Fruit fly (Drosophila melanogaster) whole organism, wandering third instar larva: Measurements from ENCODE around the gene Gr61a.

ENCODE experiments used
- Jra ChIP-seq: sonication (Bioruptor generic); optimal IDR thresholded peaks from 2 replicates; lab custom pipeline; 2016; ENCODE audit warnings: missing biosample characterization, missing genetic modification characterization
- br ChIP-seq: fragments of 200-800 bp; sonication (Bioruptor generic); optimal IDR thresholded peaks from 2 replicates; lab custom pipeline; 2016; ENCODE audit warnings: missing biosample characterization, missing genetic modification characterization
- foxo ChIP-seq, 2 experiments: fragments of 200-800 bp; sonication (Bioruptor generic); optimal IDR thresholded peaks; 2 replicates in 1 of 2; 3 replicates in 1 of 2; lab custom pipeline; 2016 to 2017; ENCODE audit warnings: missing biosample characterization in 2 of 2, missing genetic modification characterization in 2 of 2
- h ChIP-seq: fragments of 200-800 bp; sonication (Bioruptor generic); optimal IDR thresholded peaks from 3 replicates; lab custom pipeline; 2016; ENCODE audit warnings: missing biosample characterization, mild to moderate bottlenecking, missing genetic modification characterization
- pan ChIP-seq: fragments of >200 bp; optimal IDR thresholded peaks from 2 replicates; lab custom pipeline; 2017
- psq ChIP-seq: fragments of 200-800 bp; sonication (Bioruptor generic); optimal IDR thresholded peaks from 3 replicates; lab custom pipeline; 2017; ENCODE audit warnings: missing biosample characterization, mild to moderate bottlenecking, missing genetic modification characterization, moderate library complexity
- rgr ChIP-seq: fragments of 200-800 bp; sonication (Bioruptor generic); optimal IDR thresholded peaks from 3 replicates; lab custom pipeline; 2016; ENCODE audit warnings: missing biosample characterization, mild to moderate bottlenecking, missing genetic modification characterization
- tai ChIP-seq: sonication (Bioruptor generic); optimal IDR thresholded peaks from 2 replicates; lab custom pipeline; 2016; ENCODE audit warnings: missing biosample characterization, missing genetic modification characterization
- woc ChIP-seq: sonication (Bioruptor generic); optimal IDR thresholded peaks from 2 replicates; lab custom pipeline; 2016; ENCODE audit warnings: missing biosample characterization, mild to moderate bottlenecking, missing genetic modification characterization

DNA sequence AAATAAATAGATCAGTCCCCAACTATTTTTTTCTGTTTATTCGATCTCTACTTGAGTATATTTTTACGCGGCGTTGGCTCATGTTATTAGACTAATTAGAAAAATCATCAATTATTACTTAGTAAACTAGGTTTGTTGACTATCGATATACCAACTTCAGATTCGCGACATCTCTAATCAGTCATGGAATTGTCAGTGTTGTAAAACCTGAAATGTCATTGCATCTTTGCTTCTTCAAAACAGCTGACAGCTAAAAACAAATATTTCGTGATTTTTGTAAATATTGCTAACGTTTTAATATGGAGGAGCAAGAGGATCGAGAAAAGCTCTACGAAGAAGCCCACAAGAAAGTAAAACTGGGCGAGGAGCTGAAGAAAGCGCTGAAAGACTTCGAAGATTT is 7.4 kb upstream of the Gr61a start, which contains the start of gene CG42553:
- TF ChIP-seq rgr (GFP tag; lab: Kevin White, UChicago) (no peak), tai (GFP tag; lab: Kevin White, UChicago) (no peak), pan (lab: Kevin White, UChicago) (no peak), h (GFP tag; lab: Kevin White, UChicago) (no peak), woc (GFP tag; lab: Kevin White, UChicago) (peak; percentile 78), br (no peak), Jra (no peak), psq (no peak), foxo (GFP tag; optimal IDR thresholded peaks at IDR 0.05; lab: Kevin White, UChicago) (no peak)
